Worm (Caenorhabditis elegans): ENCODE data around the gene B0524.5.

ce11 chrIII:1878065-1878464, 15.6 kb downstream of the B0524.5 start, which contains the start of gene smi-1:
- no peak for TF ChIP-seq ama-1 (optimal IDR thresholded peaks at IDR 0.05)
- TF ChIP-seq lim-6 (tag; optimal IDR thresholded peaks at IDR 0.05): no peak
- TF ChIP-seq nhr-11 (tag; optimal IDR thresholded peaks at IDR 0.05): no peak
- no peak for TF ChIP-seq che-1 (tag; optimal IDR thresholded peaks at IDR 0.05)

Measured in whole organism, late embryonic.